Worm (Caenorhabditis elegans) whole organism, young adult: ENCODE measurements around the gene fbxb-29.

Experiments
- T26A5.8 ChIP-seq: sonication (generic microtip); optimal IDR thresholded peaks from 2 replicates; lab custom pipeline; 2016; ENCODE audit warnings: missing genetic modification characterization, missing compliant biosample characterization
- ceh-58 ChIP-seq: fragments of 200-800 bp; sonication (Bioruptor generic); IDR thresholded peaks from 2 replicates; pipeline ENCODE4 v1.3.6; 2022; ENCODE audit warnings: missing genetic modification characterization, missing compliant biosample characterization
- ekl-4 ChIP-seq: fragments of 200-800 bp; sonication (Bioruptor generic); IDR thresholded peaks from 2 replicates; pipeline ENCODE4 v1.3.6; 2022; ENCODE audit warnings: missing genetic modification reagents, missing genetic modification characterization, missing compliant biosample characterization
- madf-3 ChIP-seq: fragments of 200-800 bp; sonication (Bioruptor generic); IDR thresholded peaks from 2 replicates; pipeline ENCODE4 v1.3.6; 2022; ENCODE audit warnings: missing genetic modification reagents, missing genetic modification characterization, missing compliant biosample characterization
- madf-6 ChIP-seq: fragments of 200-800 bp; sonication (Bioruptor generic); IDR thresholded peaks from 2 replicates; pipeline ENCODE4 v1.3.6; 2022; ENCODE audit warnings: missing genetic modification reagents, missing genetic modification characterization, missing compliant biosample characterization
- mcd-1 ChIP-seq: fragments of 200-800 bp; sonication (Bioruptor generic); IDR thresholded peaks from 2 replicates; pipeline ENCODE4 v1.3.6; 2022; ENCODE audit warnings: missing genetic modification reagents, missing genetic modification characterization, missing compliant biosample characterization
- pbrm-1 ChIP-seq: fragments of 200-800 bp; sonication (Bioruptor generic); IDR thresholded peaks from 2 replicates; pipeline ENCODE4 v1.3.6; 2022; ENCODE audit warnings: missing genetic modification reagents, missing genetic modification characterization, missing compliant biosample characterization
- snpc-4 ChIP-seq, 5 experiments: fragments of 150-350 bp in 1 of 5; sonication (generic microtip) in 4 of 5; optimal IDR thresholded peaks; 2 replicates each; lab custom pipeline; 2014 to 2018; ENCODE audit warnings: missing genetic modification characterization in 5 of 5, missing biosample characterization in 3 of 5, antibody characterized with exemption in 2 of 5, mild to moderate bottlenecking in 2 of 5, missing compliant biosample characterization in 2 of 5, missing genotype in 2 of 5, moderate library complexity in 2 of 5, missing genetic modification reagents in 1 of 5
- unc-130 ChIP-seq: sonication (generic microtip); optimal IDR thresholded peaks from 2 replicates; lab custom pipeline; 2016; ENCODE audit warnings: missing genetic modification reagents, missing genetic modification characterization, missing compliant biosample characterization
- unc-62 ChIP-seq: fragments of 150-350 bp; optimal IDR thresholded peaks from 2 replicates; lab custom pipeline; 2014; ENCODE audit warnings: missing biosample characterization, missing genetic modification reagents, missing genetic modification characterization

DNA sequence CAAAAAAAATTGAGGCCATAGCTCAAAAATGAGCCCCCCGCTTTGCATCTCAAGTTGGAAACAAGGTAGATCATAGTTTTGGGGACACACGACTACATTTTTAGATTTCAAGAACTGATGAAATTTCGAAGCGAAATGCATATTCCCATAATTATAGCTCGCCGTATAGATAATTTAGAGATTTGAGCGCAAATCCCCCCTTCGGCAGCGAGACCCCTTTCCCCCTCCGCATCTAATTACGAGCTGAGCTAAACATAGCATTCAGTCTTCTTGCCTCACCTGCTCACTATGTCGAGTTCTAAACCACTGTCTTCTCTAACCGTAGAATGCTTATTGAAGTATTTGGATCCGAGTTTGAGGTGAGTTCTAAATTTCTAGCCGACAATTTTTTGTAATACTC, 20.3 kb downstream of the fbxb-29 start, which contains the start of the genes fbxc-17 and fbxc-15:
- TF ChIP-seq madf-6 (GFP tag; lab: Robert Waterston, UW) = no peak
- TF ChIP-seq madf-3 (GFP tag; lab: Robert Waterston, UW) = no peak
- no peak for TF ChIP-seq T26A5.8 (tag; lab: Kevin White, UChicago)
- no peak for TF ChIP-seq snpc-4 (GFP tag; optimal IDR thresholded peaks at IDR 0.05; lab: Kevin White, UChicago)
- no peak for TF ChIP-seq snpc-4 (tag; optimal IDR thresholded peaks at IDR 0.05; lab: Kevin White, UChicago)
- TF ChIP-seq ceh-58 (GFP tag; lab: Robert Waterston, UW) = no peak
- TF ChIP-seq unc-130 (GFP tag; lab: Kevin White, UChicago) = no peak
- TF ChIP-seq pbrm-1 = no peak
- TF ChIP-seq ekl-4 (GFP tag; lab: Robert Waterston, UW) = no peak
- no peak for TF ChIP-seq unc-62 (GFP tag; lab: Kevin White, UChicago)
- TF ChIP-seq mcd-1 (GFP tag; lab: Robert Waterston, UW) = no peak
